Fruit fly (Drosophila melanogaster) whole organism, prepupa: ENCODE results near the gene ZnT35C.

ENCODE experiments used
- CG4318 ChIP-seq: fragments of 200-800 bp; sonication (Bioruptor generic); optimal IDR thresholded peaks from 3 replicates; lab custom pipeline; 2017; ENCODE audit warnings: missing biosample characterization, mild to moderate bottlenecking, missing genetic modification characterization
- CG6792 ChIP-seq: fragments of 200-800 bp; sonication (Bioruptor generic); optimal IDR thresholded peaks from 3 replicates; lab custom pipeline; 2016; ENCODE audit warnings: missing biosample characterization, missing genetic modification characterization
- CG8319 ChIP-seq: fragments of 200-800 bp; sonication (Bioruptor generic); optimal IDR thresholded peaks from 3 replicates; lab custom pipeline; 2016; ENCODE audit warnings: missing biosample characterization, missing genetic modification characterization
- CG9139 ChIP-seq: fragments of 200-800 bp; sonication (Bioruptor generic); optimal IDR thresholded peaks from 3 replicates; lab custom pipeline; 2017; ENCODE audit warnings: missing biosample characterization, mild to moderate bottlenecking, missing genetic modification characterization
- Eip78C ChIP-seq: fragments of 200-800 bp; sonication (Bioruptor generic); peaks from one replicate; lab custom pipeline; 2016; ENCODE audit warnings: missing biosample characterization, missing genetic modification characterization
- Ets21C ChIP-seq: fragments of 200-800 bp; sonication (Bioruptor generic); optimal IDR thresholded peaks from 3 replicates; lab custom pipeline; 2016; ENCODE audit warnings: missing biosample characterization, missing genetic modification characterization
- Gug ChIP-seq: fragments of 200-800 bp; sonication (Bioruptor generic); IDR thresholded peaks from 2 replicates; pipeline ENCODE4 v1.3.6; 2022; ENCODE audit warnings: missing biosample characterization, missing genetic modification characterization
- Hr38 ChIP-seq: sonication (Bioruptor generic); optimal IDR thresholded peaks from 2 replicates; lab custom pipeline; 2016; ENCODE audit warnings: missing biosample characterization, missing genetic modification characterization
- Hr4 ChIP-seq: fragments of 200-800 bp; sonication (Bioruptor generic); optimal IDR thresholded peaks from 3 replicates; lab custom pipeline; 2016; ENCODE audit warnings: missing biosample characterization, missing genetic modification characterization
- Sox102F ChIP-seq: fragments of 200-800 bp; sonication (Bioruptor generic); optimal IDR thresholded peaks from 2 replicates; lab custom pipeline; 2016; ENCODE audit warnings: missing biosample characterization, mild to moderate bottlenecking, missing genetic modification characterization
- acj6 ChIP-seq: fragments of 200-800 bp; sonication (Bioruptor generic); optimal IDR thresholded peaks from 3 replicates; lab custom pipeline; 2016; ENCODE audit warnings: missing biosample characterization, missing genetic modification characterization
- lz ChIP-seq: fragments of 200-800 bp; sonication (Bioruptor generic); optimal IDR thresholded peaks from 3 replicates; lab custom pipeline; 2016; ENCODE audit warnings: missing biosample characterization, missing genetic modification characterization

dm6 chr2L:15214922-15215321 is 32.6 kb downstream of the ZnT35C start, which contains the start of gene CG43230:
- TF ChIP-seq lz (GFP tag; lab: Kevin White, UChicago): no peak
- no peak for TF ChIP-seq acj6
- no peak for TF ChIP-seq CG6792 (GFP tag; lab: Kevin White, UChicago)
- TF ChIP-seq Gug (GFP tag; lab: Robert Waterston, UW): no peak
- no peak for TF ChIP-seq CG9139 (GFP tag; lab: Kevin White, UChicago)
- no peak for TF ChIP-seq Sox102F (GFP tag; lab: Kevin White, UChicago)
- TF ChIP-seq Hr4 (GFP tag; lab: Kevin White, UChicago): no peak
- no peak for TF ChIP-seq Hr38 (GFP tag; lab: Kevin White, UChicago)
- TF ChIP-seq CG4318: no peak
- no peak for TF ChIP-seq Ets21C (GFP tag; lab: Kevin White, UChicago)
- TF ChIP-seq CG8319 (GFP tag; lab: Kevin White, UChicago): no peak
- TF ChIP-seq Eip78C (GFP tag; lab: Kevin White, UChicago): no peak
